Fruit fly (Drosophila melanogaster): Measurements from ENCODE around the gene Nepl19.

Gene Nepl19

DNA sequence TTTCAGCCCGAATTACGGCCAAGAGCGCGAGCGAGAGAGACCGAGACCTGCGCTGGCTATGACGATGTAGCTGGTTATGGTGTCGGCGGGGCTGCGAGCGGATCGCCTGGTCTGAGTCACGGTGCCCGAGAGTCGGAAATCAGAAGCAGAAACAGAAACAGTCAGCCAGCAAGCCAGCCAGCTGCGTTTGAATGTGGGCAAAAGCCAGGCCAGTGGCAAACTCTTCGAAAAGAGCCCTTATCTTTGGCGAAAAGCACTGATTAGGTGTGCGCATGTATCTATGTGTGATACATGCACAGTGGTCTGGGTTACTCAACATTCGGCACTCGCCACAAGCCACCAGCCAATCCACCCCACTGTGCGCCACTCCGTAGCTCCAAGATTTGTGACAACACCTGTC lies 48.8 kb downstream of the Nepl19 start (continued):
- TF ChIP-seq CG8290 (GFP tag; optimal IDR thresholded peaks at IDR 0.05) (no peak), CG8290 (tag; optimal IDR thresholded peaks at IDR 0.05) (peak in 1 of 2 experiments; percentile 49), CG32532 (GFP tag; IDR thresholded peaks at IDR 0.05) (peak; percentile 50), D19B (GFP tag; optimal IDR thresholded peaks at IDR 0.05) (no peak), CG12769 (tag; optimal IDR thresholded peaks at IDR 0.05) (peak; percentile 26), zen2 (GFP tag; IDR thresholded peaks at IDR 0.05; ENCODE audit: partially characterized antibody) (0 out of 3 replicates have a peak, but pooled peaks have one; percentile 23), dan (GFP tag; IDR thresholded peaks at IDR 0.05) (no peak), dysf (GFP tag; IDR thresholded peaks at IDR 0.05) (peak; percentile 43; the same call in 1 of the 3 replicates), Sox102F (GFP tag; optimal IDR thresholded peaks at IDR 0.05) (no peak), vvl (GFP tag; IDR thresholded peaks at IDR 0.05) (0 out of 2 replicates have a peak, but pooled peaks have one; percentile 8), rib (GFP tag; IDR thresholded peaks at IDR 0.05) (peak; percentile 37; the same call in 1 of the 2 replicates), Hmx (GFP tag; optimal IDR thresholded peaks at IDR 0.05) (no peak), mam (GFP tag; optimal IDR thresholded peaks at IDR 0.05) (peak; percentile 4), CG11695 (GFP tag; IDR thresholded peaks at IDR 0.05) (peak; percentile 20; the same call in 1 of the 3 replicates), HHEX (GFP tag; optimal IDR thresholded peaks at IDR 0.05) (peak; percentile 1), CG17328 (GFP tag; IDR thresholded peaks at IDR 0.05) (no peak), CG6765 (GFP tag; optimal IDR thresholded peaks at IDR 0.05) (peak; percentile 46), CG15011 (GFP tag; optimal IDR thresholded peaks at IDR 0.05) (no peak), kah (GFP tag; optimal IDR thresholded peaks at IDR 0.05) (peak; percentile 5), CG7963 (GFP tag; IDR thresholded peaks at IDR 0.05; ENCODE audit: partially characterized antibody) (no peak), ac (GFP tag; optimal IDR thresholded peaks at IDR 0.05) (no peak), CG7839 (tag; optimal IDR thresholded peaks at IDR 0.05) (no peak), ham (GFP tag; IDR thresholded peaks at IDR 0.05) (no peak), crol (GFP tag; IDR thresholded peaks at IDR 0.05) (peak; percentile 11; the same call in 1 of the 2 replicates), Bgb (GFP tag; IDR thresholded peaks at IDR 0.05; ENCODE audit: partially characterized antibody) (peak; percentile 60), sob (GFP tag; IDR thresholded peaks at IDR 0.05) (peak; percentile 47; the same call in 1 of the 2 replicates), lov (optimal IDR thresholded peaks at IDR 0.05) (no peak), lov (GFP tag; IDR thresholded peaks at IDR 0.05) (0 out of 3 replicates have a peak, but pooled peaks have one; percentile 16), HmgD (GFP tag; optimal IDR thresholded peaks at IDR 0.05) (peak; percentile 21), zfh1 (GFP tag; IDR thresholded peaks at IDR 0.05) (peak; percentile 43; the same call in 1 of the 3 replicates), HLH4C (GFP tag; IDR thresholded peaks at IDR 0.05; ENCODE audit: partially characterized antibody) (peak; percentile 29; the same call in 1 of the 3 replicates), Fer1 (GFP tag; optimal IDR thresholded peaks at IDR 0.05) (peak; percentile 28), fd3F (GFP tag; optimal IDR thresholded peaks at IDR 0.05) (no peak), CG10543 (GFP tag; optimal IDR thresholded peaks at IDR 0.05) (peak; percentile 75), Dbx (GFP tag; IDR thresholded peaks at IDR 0.05) (0 out of 3 replicates have a peak, but pooled peaks have one; percentile 49), Bdp1 (GFP tag; optimal IDR thresholded peaks at IDR 0.05) (no peak), HLH3B (GFP tag; IDR thresholded peaks at IDR 0.05) (0 out of 2 replicates have a peak, but pooled peaks have one; percentile 18), Ada2b (GFP tag; IDR thresholded peaks at IDR 0.05) (no peak), Hr51 (GFP tag; optimal IDR thresholded peaks at IDR 0.05) (no peak), Med (GFP tag) (peak; percentile 84), CG32767 (GFP tag; IDR thresholded peaks at IDR 0.05) (peak; percentile 62; the same call in 1 of the 2 replicates), CG14014 (GFP tag; IDR thresholded peaks at IDR 0.05) (no peak), row (GFP tag; IDR thresholded peaks at IDR 0.05) (peak; percentile 51), inv (GFP tag; IDR thresholded peaks at IDR 0.05; ENCODE audit: partially characterized antibody) (0 out of 2 replicates have a peak, but pooled peaks have one; percentile 15), nerfin-2 (GFP tag; IDR thresholded peaks at IDR 0.05; ENCODE audit: partially characterized antibody) (no peak), ken (GFP tag; IDR thresholded peaks at IDR 0.05) (no peak), CoRest (tag; optimal IDR thresholded peaks at IDR 0.05) (no peak), E2f2 (GFP tag; IDR thresholded peaks at IDR 0.05) (peak; percentile 18; the same call in 1 of the 2 replicates), Ptx1 (GFP tag; IDR thresholded peaks at IDR 0.05) (peak; percentile 17; the same call in 1 of the 2 replicates), CG1647 (GFP tag; optimal IDR thresholded peaks at IDR 0.05) (peak; percentile 50)

Measured in whole organism, embryonic.